Worm (Caenorhabditis elegans): ENCODE data around the gene scvp-1.

scvp-1 gene

ce11 chrV:10915922-10916321, 15.2 kb downstream of the scvp-1 start:
- no peak for TF ChIP-seq Y53F4B.3 (GFP tag; IDR thresholded peaks at IDR 0.05)

ce11 chrV:10909959-10910358, 21.1 kb downstream of the scvp-1 start:
- TF ChIP-seq egl-44 (GFP tag; IDR thresholded peaks at IDR 0.05) (no peak), ama-1 (optimal IDR thresholded peaks at IDR 0.05) (no peak), ama-1 (GFP tag; optimal IDR thresholded peaks at IDR 0.05) (no peak), snpc-4 (GFP tag; optimal IDR thresholded peaks at IDR 0.05) (no peak), snpc-4 (tag; optimal IDR thresholded peaks at IDR 0.05) (no peak), lir-1 (GFP tag; conservative IDR thresholded peaks at IDR 0.05) (no peak), lin-40 (tag; optimal IDR thresholded peaks at IDR 0.05) (no peak), ztf-25 (GFP tag; IDR thresholded peaks at IDR 0.05) (no peak), sea-2 (GFP tag; IDR thresholded peaks at IDR 0.05) (no peak), ceh-91 (GFP tag; IDR thresholded peaks at IDR 0.05) (no peak), snpc-1.1 (tag; optimal IDR thresholded peaks at IDR 0.05; ENCODE audit: insufficient read depth) (no peak)

ce11 chrV:10909071-10909470, 22.0 kb downstream of the scvp-1 start, which contains the start of gene zzz-1:
zzz-1 (minus strand) TSS chrV:10909171.
- TF ChIP-seq hlh-12 (tag; optimal IDR thresholded peaks at IDR 0.05), result no peak
- no peak for TF ChIP-seq F10E7.11 (tag; optimal IDR thresholded peaks at IDR 0.05)
- TF ChIP-seq unc-62 (GFP tag; optimal IDR thresholded peaks at IDR 0.05), result no peak
- TF ChIP-seq ceh-40 (GFP tag; IDR thresholded peaks at IDR 0.05), result no peak
- no peak for TF ChIP-seq zim-3 (tag; optimal IDR thresholded peaks at IDR 0.05)
- no peak for TF ChIP-seq nhr-80 (tag; optimal IDR thresholded peaks at IDR 0.05)

- no peak for TF ChIP-seq cebp-2 (GFP tag; IDR thresholded peaks at IDR 0.05)
- no peak for TF ChIP-seq unc-62 (GFP tag; optimal IDR thresholded peaks at IDR 0.05)
- no peak for TF ChIP-seq ceh-58 (GFP tag; IDR thresholded peaks at IDR 0.05)
- no peak for TF ChIP-seq T26A5.8 (tag; optimal IDR thresholded peaks at IDR 0.05)
- no peak for TF ChIP-seq ztf-22 (GFP tag; optimal IDR thresholded peaks at IDR 0.05)
- TF ChIP-seq madf-10 (tag; optimal IDR thresholded peaks at IDR 0.05), result no peak
- TF ChIP-seq hmg-1.2 (GFP tag; IDR thresholded peaks at IDR 0.05), result no peak
- TF ChIP-seq rec-8 (tag; optimal IDR thresholded peaks at IDR 0.05), result no peak
- no peak for TF ChIP-seq madf-3 (GFP tag; IDR thresholded peaks at IDR 0.05)
- TF ChIP-seq gei-17 (GFP tag; optimal IDR thresholded peaks at IDR 0.05), result no peak
- TF ChIP-seq pha-4 (tag; optimal IDR thresholded peaks at IDR 0.05), result no peak
- no peak for TF ChIP-seq B0035.1 (tag; optimal IDR thresholded peaks at IDR 0.05)
- TF ChIP-seq rcor-1 (GFP tag; IDR thresholded peaks at IDR 0.05), result no peak
- no peak for TF ChIP-seq unc-130 (GFP tag; optimal IDR thresholded peaks at IDR 0.05)
- no peak for TF ChIP-seq ztf-3 (GFP tag; optimal IDR thresholded peaks at IDR 0.05)
- no peak for TF ChIP-seq snpc-3.4 (tag; optimal IDR thresholded peaks at IDR 0.05)
- TF ChIP-seq fkh-3 (tag; optimal IDR thresholded peaks at IDR 0.05), result no peak
- no peak for TF ChIP-seq bed-1 (GFP tag; IDR thresholded peaks at IDR 0.05)
- no peak for TF ChIP-seq nhr-179 (tag; optimal IDR thresholded peaks at IDR 0.05)
- TF ChIP-seq ceh-27 (GFP tag; optimal IDR thresholded peaks at IDR 0.05), result no peak
These were observed 26.3 kb downstream of the scvp-1 start for ce11 chrV:10904795-10905194.

Data from whole organism, young adult.